Worm (Caenorhabditis elegans) whole organism, L2 larva: ENCODE measurements around the gene C10A4.7.

ENCODE experiments used
- C34F6.9 ChIP-seq: fragments of 150-350 bp; optimal IDR thresholded peaks from 2 replicates; lab custom pipeline; 2014; ENCODE audit warnings: missing biosample characterization, missing genetic modification characterization
- F13H6.1 ChIP-seq: sonication (generic microtip); optimal IDR thresholded peaks from 2 replicates; lab custom pipeline; 2016; ENCODE audit warnings: missing genetic modification characterization, missing compliant biosample characterization
- Y55F3AM.14 ChIP-seq: fragments of 200-800 bp; sonication (Bioruptor generic); optimal IDR thresholded peaks from 2 replicates; lab custom pipeline; 2018; ENCODE audit warnings: mild to moderate bottlenecking, missing genetic modification characterization, missing compliant biosample characterization
- ZK546.5 ChIP-seq: sonication (generic microtip); optimal IDR thresholded peaks from 2 replicates; lab custom pipeline; 2017; ENCODE audit warnings: missing biosample characterization, missing genetic modification characterization
- alr-1 ChIP-seq: fragments of 150-350 bp; optimal IDR thresholded peaks from 2 replicates; lab custom pipeline; 2014; ENCODE audit warnings: missing biosample characterization, missing genetic modification characterization
- ama-1 ChIP-seq: fragments of 150-350 bp; optimal IDR thresholded peaks from 2 replicates; lab custom pipeline; 2018; ENCODE audit warnings: inconsistent platforms
- blmp-1 ChIP-seq: sonication (generic microtip); optimal IDR thresholded peaks from 2 replicates; lab custom pipeline; 2017; ENCODE audit warnings: missing genetic modification characterization, mild to moderate bottlenecking, missing compliant biosample characterization, antibody characterized with exemption, moderate library complexity; ENCODE audit not compliant: insufficient read depth
- ceh-82 ChIP-seq: fragments of 150-350 bp; optimal IDR thresholded peaks from 2 replicates; lab custom pipeline; 2014; ENCODE audit warnings: missing biosample characterization, missing genetic modification characterization
- crh-2 ChIP-seq: sonication (generic microtip); optimal IDR thresholded peaks from 2 replicates; lab custom pipeline; 2017; ENCODE audit warnings: missing biosample characterization, missing genetic modification characterization
- dmd-4 ChIP-seq: sonication (generic microtip); optimal IDR thresholded peaks from 2 replicates; lab custom pipeline; 2017; ENCODE audit warnings: missing biosample characterization, missing genetic modification characterization
- elt-1 ChIP-seq: fragments of 150-350 bp; optimal IDR thresholded peaks from 2 replicates; lab custom pipeline; 2014; ENCODE audit warnings: missing biosample characterization, missing genetic modification characterization
- elt-3 ChIP-seq: sonication (generic microtip); optimal IDR thresholded peaks from 2 replicates; lab custom pipeline; 2017; ENCODE audit warnings: missing biosample characterization, missing genetic modification characterization
- fos-1 ChIP-seq: fragments of 150-350 bp; optimal IDR thresholded peaks from 2 replicates; lab custom pipeline; 2014; ENCODE audit warnings: missing biosample characterization, missing genetic modification characterization
- gmeb-1 ChIP-seq: fragments of 150-350 bp; optimal IDR thresholded peaks from 2 replicates; lab custom pipeline; 2014; ENCODE audit warnings: missing biosample characterization, missing genetic modification characterization
- lin-13 ChIP-seq: fragments of 150-350 bp; optimal IDR thresholded peaks from 2 replicates; lab custom pipeline; 2014; ENCODE audit warnings: missing biosample characterization, missing genetic modification reagents, missing genetic modification characterization
- lin-39 ChIP-seq: fragments of 150-350 bp; optimal IDR thresholded peaks from 2 replicates; lab custom pipeline; 2014; ENCODE audit warnings: missing biosample characterization, missing genetic modification reagents, missing genetic modification characterization
- mab-5 ChIP-seq: fragments of 150-350 bp; optimal IDR thresholded peaks from 2 replicates; lab custom pipeline; 2014; ENCODE audit warnings: missing biosample characterization, missing genetic modification characterization
- mbf-1 ChIP-seq: sonication (generic microtip); optimal IDR thresholded peaks from 2 replicates; lab custom pipeline; 2017; ENCODE audit warnings: missing biosample characterization, missing genetic modification characterization
- nhr-10 ChIP-seq: sonication (generic microtip); optimal IDR thresholded peaks from 2 replicates; lab custom pipeline; 2017; ENCODE audit warnings: missing biosample characterization, missing genetic modification characterization
- nhr-11 ChIP-seq: fragments of 150-350 bp; optimal IDR thresholded peaks from 2 replicates; lab custom pipeline; 2014; ENCODE audit warnings: missing biosample characterization, missing genetic modification characterization
- nhr-12 ChIP-seq: fragments of 150-350 bp; optimal IDR thresholded peaks from 2 replicates; lab custom pipeline; 2014; ENCODE audit warnings: missing biosample characterization, missing genetic modification characterization
- nhr-129 ChIP-seq: fragments of 150-350 bp; optimal IDR thresholded peaks from 2 replicates; lab custom pipeline; 2014; ENCODE audit warnings: missing biosample characterization, missing genetic modification characterization
- nhr-21 ChIP-seq: fragments of 150-350 bp; optimal IDR thresholded peaks from 2 replicates; lab custom pipeline; 2014; ENCODE audit warnings: missing biosample characterization, missing genetic modification characterization
- nhr-237 ChIP-seq: fragments of 150-350 bp; optimal IDR thresholded peaks from 2 replicates; lab custom pipeline; 2014; ENCODE audit warnings: missing biosample characterization, missing genetic modification characterization
- nhr-25 ChIP-seq: fragments of 150-350 bp; sonication (generic microtip); optimal IDR thresholded peaks from 3 replicates; lab custom pipeline; 2014; ENCODE audit warnings: missing biosample characterization, missing genetic modification characterization
- nhr-6 ChIP-seq: fragments of 150-350 bp; optimal IDR thresholded peaks from 2 replicates; lab custom pipeline; 2014; ENCODE audit warnings: missing biosample characterization, missing genetic modification characterization
- nhr-77 ChIP-seq: fragments of 150-350 bp; optimal IDR thresholded peaks from 2 replicates; lab custom pipeline; 2014; ENCODE audit warnings: missing biosample characterization, missing genetic modification characterization
- peb-1 ChIP-seq: fragments of 150-350 bp; optimal IDR thresholded peaks from 2 replicates; lab custom pipeline; 2014; ENCODE audit warnings: missing biosample characterization, missing genetic modification characterization
- skn-1 ChIP-seq: sonication (generic microtip); optimal IDR thresholded peaks from 2 replicates; lab custom pipeline; 2017; ENCODE audit warnings: missing biosample characterization, missing genetic modification characterization
- sma-9 ChIP-seq, 2 experiments: fragments of 150-350 bp in 1 of 2; sonication (generic microtip) in 1 of 2; optimal IDR thresholded peaks; 2 replicates each; lab custom pipeline; 2014 to 2016; ENCODE audit warnings: missing genetic modification characterization in 2 of 2, mild to moderate bottlenecking in 1 of 2, missing biosample characterization in 1 of 2, missing compliant biosample characterization in 1 of 2, missing genetic modification reagents in 1 of 2, moderate library complexity in 1 of 2
- unc-39 ChIP-seq: fragments of 150-350 bp; optimal IDR thresholded peaks from 2 replicates; lab custom pipeline; 2014; ENCODE audit warnings: missing biosample characterization, missing genetic modification characterization
- unc-62 ChIP-seq: fragments of 150-350 bp; optimal IDR thresholded peaks from 2 replicates; lab custom pipeline; 2014; ENCODE audit warnings: missing biosample characterization, missing genetic modification reagents, missing genetic modification characterization
- ztf-1 ChIP-seq: fragments of 200-800 bp; sonication (Bioruptor generic); conservative IDR thresholded peaks from 2 replicates; pipeline ENCODE4 v1.3.6; 2022; ENCODE audit warnings: missing genetic modification characterization, missing compliant biosample characterization
- ztf-11 ChIP-seq: sonication (generic microtip); optimal IDR thresholded peaks from 2 replicates; lab custom pipeline; 2017; ENCODE audit warnings: missing biosample characterization, missing genetic modification characterization
- ztf-4 ChIP-seq: fragments of 150-350 bp; optimal IDR thresholded peaks from 2 replicates; lab custom pipeline; 2014; ENCODE audit warnings: missing biosample characterization, missing genetic modification characterization

Gene C10A4.7

ce11 chrX:7400788-7401187 lies 14.5 kb downstream of the C10A4.7 start, which contains the start of gene C10A4.4:
Gene C10A4.4, plus strand, starts transcription at chrX:7401088.
- no peak for TF ChIP-seq nhr-10
- TF ChIP-seq ama-1 = no peak
- no peak for TF ChIP-seq nhr-21 (tag; lab: Kevin White, UChicago)
- TF ChIP-seq ztf-4 (tag; lab: Kevin White, UChicago) = no peak
- TF ChIP-seq mbf-1 (tag; lab: Kevin White, UChicago) = no peak
- TF ChIP-seq blmp-1 (tag; lab: Kevin White, UChicago) = no peak
- no peak for TF ChIP-seq nhr-11 (tag; lab: Kevin White, UChicago)
- TF ChIP-seq peb-1 (tag; lab: Kevin White, UChicago) = no peak
- TF ChIP-seq alr-1 (tag; lab: Kevin White, UChicago) = no peak
- no peak for TF ChIP-seq nhr-12 (tag; lab: Kevin White, UChicago)
- no peak for TF ChIP-seq nhr-237 (tag; lab: Kevin White, UChicago)
- TF ChIP-seq C34F6.9 (tag; lab: Kevin White, UChicago) = no peak
- TF ChIP-seq unc-62 (GFP tag; lab: Kevin White, UChicago) = no peak
- no peak for TF ChIP-seq nhr-77 (tag; lab: Kevin White, UChicago)
- no peak for TF ChIP-seq elt-1 (tag; lab: Kevin White, UChicago)

ce11 chrX:7398584-7398983 lies 16.7 kb downstream of the C10A4.7 start, which contains the start of gene C10A4.10:
Gene C10A4.10, plus strand, starts transcription at chrX:7398884.
- TF ChIP-seq dmd-4 (tag; lab: Kevin White, UChicago) = no peak
- TF ChIP-seq lin-13 (GFP tag; lab: Kevin White, UChicago) = no peak
- no peak for TF ChIP-seq ztf-11 (tag; lab: Kevin White, UChicago)
- TF ChIP-seq ceh-82 (tag; lab: Kevin White, UChicago) = no peak
- TF ChIP-seq ama-1 = no peak
- no peak for TF ChIP-seq ZK546.5 (tag; lab: Kevin White, UChicago)
- no peak for TF ChIP-seq nhr-237 (tag; lab: Kevin White, UChicago)
- TF ChIP-seq nhr-6 = no peak
- no peak for TF ChIP-seq ztf-4 (tag; lab: Kevin White, UChicago)
- no peak for TF ChIP-seq nhr-25 (tag; lab: Kevin White, UChicago)
- no peak for TF ChIP-seq ztf-1
- no peak for TF ChIP-seq fos-1
- no peak for TF ChIP-seq lin-39 (tag; lab: Kevin White, UChicago)

- TF ChIP-seq skn-1 (tag; lab: Kevin White, UChicago) (no peak), lin-13 (GFP tag; lab: Kevin White, UChicago) (no peak), elt-3 (tag; lab: Kevin White, UChicago) (no peak), unc-39 (tag; lab: Kevin White, UChicago) (no peak), mab-5 (tag; lab: Kevin White, UChicago) (no peak), blmp-1 (tag; lab: Kevin White, UChicago) (no peak), mbf-1 (tag; lab: Kevin White, UChicago) (no peak), F13H6.1 (tag; lab: Kevin White, UChicago) (no peak), nhr-77 (tag; lab: Kevin White, UChicago) (no peak), crh-2 (tag; lab: Kevin White, UChicago) (no peak), sma-9 (GFP tag; optimal IDR thresholded peaks at IDR 0.05; lab: Kevin White, UChicago) (no peak), sma-9 (tag; optimal IDR thresholded peaks at IDR 0.05; lab: Kevin White, UChicago) (no peak), ZK546.5 (tag; lab: Kevin White, UChicago) (no peak), nhr-10 (no peak), ceh-82 (tag; lab: Kevin White, UChicago) (no peak), peb-1 (tag; lab: Kevin White, UChicago) (no peak), nhr-237 (tag; lab: Kevin White, UChicago) (no peak), ama-1 (no peak)
These were observed 17.4 kb downstream of the C10A4.7 start, which contains the start of gene C10A4.13 for ce11 chrX:7397935-7398334. Gene C10A4.13, minus strand, starts transcription at chrX:7398035.

- TF ChIP-seq nhr-129 (tag; lab: Kevin White, UChicago) = no peak
- TF ChIP-seq nhr-77 (tag; lab: Kevin White, UChicago) = no peak
These were observed 22.2 kb downstream of the C10A4.7 start, which contains the start of gene gad-2 for ce11 chrX:7393167-7393566. Gene gad-2, plus strand, starts transcription at chrX:7393467.

- TF ChIP-seq nhr-237 (tag; lab: Kevin White, UChicago) = no peak
- TF ChIP-seq nhr-25 (tag; lab: Kevin White, UChicago) = no peak
- no peak for TF ChIP-seq ztf-1
- TF ChIP-seq gmeb-1 (tag; lab: Kevin White, UChicago) = no peak
- no peak for TF ChIP-seq elt-1 (tag; lab: Kevin White, UChicago)
- TF ChIP-seq ZK546.5 (tag; lab: Kevin White, UChicago) = no peak
- TF ChIP-seq ceh-82 (tag; lab: Kevin White, UChicago) = no peak
- TF ChIP-seq Y55F3AM.14 = no peak
- no peak for TF ChIP-seq nhr-11 (tag; lab: Kevin White, UChicago)
- TF ChIP-seq dmd-4 (tag; lab: Kevin White, UChicago) = no peak
- TF ChIP-seq ztf-11 (tag; lab: Kevin White, UChicago) = no peak
- TF ChIP-seq, all 48 proteins: peak for 0
These were observed 25.1 kb downstream of the C10A4.7 start, which contains the start of gene C10A4.6 for ce11 chrX:7390270-7390669. Gene C10A4.6, plus strand, starts transcription at chrX:7390570.
